Fruit fly (Drosophila melanogaster) whole organism, prepupa: Measurements from ENCODE around the gene glec.

ENCODE experiments used
- CG11902 ChIP-seq: fragments of 200-800 bp; sonication (Bioruptor generic); optimal IDR thresholded peaks from 3 replicates; lab custom pipeline; 2016; ENCODE audit warnings: missing biosample characterization, missing genetic modification characterization
- CG6276 ChIP-seq: fragments of 200-800 bp; sonication (Bioruptor generic); optimal IDR thresholded peaks from 2 replicates; lab custom pipeline; 2017; ENCODE audit warnings: missing biosample characterization, mild to moderate bottlenecking, missing genetic modification characterization
- Ets96B ChIP-seq: fragments of 200-800 bp; optimal IDR thresholded peaks from 2 replicates; lab custom pipeline; 2019; ENCODE audit warnings: missing biosample characterization, mild to moderate bottlenecking, missing genetic modification characterization, moderate library complexity
- OdsH ChIP-seq: fragments of 200-800 bp; sonication (Bioruptor generic); optimal IDR thresholded peaks from 3 replicates; lab custom pipeline; 2016; ENCODE audit warnings: missing biosample characterization, missing genetic modification characterization
- pdm3 ChIP-seq: fragments of 200-800 bp; sonication (Bioruptor generic); optimal IDR thresholded peaks from 3 replicates; lab custom pipeline; 2016; ENCODE audit warnings: missing biosample characterization, missing genetic modification characterization

- TF ChIP-seq CG6276 (GFP tag; lab: Kevin White, UChicago): no peak
- no peak for TF ChIP-seq Ets96B (tag; lab: Kevin White, UChicago)
- TF ChIP-seq pdm3 (GFP tag; lab: Kevin White, UChicago): no peak
- no peak for TF ChIP-seq CG11902 (GFP tag; lab: Kevin White, UChicago)
- no peak for TF ChIP-seq OdsH (GFP tag; lab: Kevin White, UChicago)
These were observed 15.4 kb upstream of the glec start for dm6 chr3R:21871348-21871940.
